Fruit fly (Drosophila melanogaster) whole organism, adult: ENCODE measurements around the gene Lcp65Ag3.

Source experiments
- CG12768 ChIP-seq: fragments of 200-800 bp; sonication (Bioruptor generic); optimal IDR thresholded peaks from 2 replicates; lab custom pipeline; 2017; ENCODE audit warnings: missing biosample characterization, missing genetic modification characterization, mild to moderate bottlenecking, moderate library complexity, missing genetic modification reagents
- CG1620 ChIP-seq: fragments of 200-800 bp; sonication (Bioruptor generic); optimal IDR thresholded peaks from 2 replicates; lab custom pipeline; 2016; ENCODE audit warnings: missing biosample characterization, missing genetic modification characterization
- Crg-1 ChIP-seq: fragments of 200-800 bp; sonication (Bioruptor generic); optimal IDR thresholded peaks from 2 replicates; lab custom pipeline; 2016; ENCODE audit warnings: missing biosample characterization, missing genetic modification characterization
- Mnt ChIP-seq: fragments of 200-800 bp; sonication (Bioruptor generic); optimal IDR thresholded peaks from 2 replicates; lab custom pipeline; 2016; ENCODE audit warnings: missing biosample characterization, mild to moderate bottlenecking, missing genetic modification characterization
- bab1 ChIP-seq: fragments of 200-800 bp; sonication (Bioruptor generic); optimal IDR thresholded peaks from 3 replicates; lab custom pipeline; 2019; ENCODE audit warnings: missing biosample characterization, mild to moderate bottlenecking, missing genetic modification characterization, moderate library complexity
- cnc ChIP-seq, 2 experiments: fragments of >200 bp; optimal IDR thresholded peaks; 2 replicates each; lab custom pipeline; 2017
- ovo ChIP-seq: fragments of 200-800 bp; sonication (Bioruptor generic); optimal IDR thresholded peaks from 2 replicates; lab custom pipeline; 2016; ENCODE audit warnings: missing biosample characterization, missing genetic modification characterization
- pad ChIP-seq: fragments of 200-800 bp; sonication (Bioruptor generic); optimal IDR thresholded peaks from 3 replicates; lab custom pipeline; 2017; ENCODE audit warnings: missing biosample characterization, missing genetic modification characterization, mild to moderate bottlenecking, moderate library complexity, missing genetic modification reagents
- toe ChIP-seq: fragments of 200-800 bp; sonication (Bioruptor generic); optimal IDR thresholded peaks from 2 replicates; lab custom pipeline; 2016; ENCODE audit warnings: missing biosample characterization, missing genetic modification characterization

- TF ChIP-seq CG12768 (GFP tag; lab: Kevin White, UChicago): no peak
- no peak for TF ChIP-seq CG1620 (GFP tag; lab: Kevin White, UChicago)
- TF ChIP-seq cnc (optimal IDR thresholded peaks at IDR 0.05; lab: Kevin White, UChicago): no peak
- no peak for TF ChIP-seq toe (GFP tag; lab: Kevin White, UChicago)
- TF ChIP-seq Mnt (GFP tag; lab: Kevin White, UChicago): no peak
- TF ChIP-seq bab1 (GFP tag; lab: Kevin White, UChicago): no peak
- no peak for TF ChIP-seq ovo (GFP tag; lab: Kevin White, UChicago)
- no peak for TF ChIP-seq Crg-1 (GFP tag; lab: Kevin White, UChicago)
- no peak for TF ChIP-seq pad (GFP tag; lab: Kevin White, UChicago)
Measured at dm6 chr3L:6115505-6115904, 15.3 kb downstream of the Lcp65Ag3 start.
